Worm (Caenorhabditis elegans) whole organism, mixed stage, embryonic: ENCODE results near the gene ced-6.

Experiments used
- blmp-1 ChIP-seq: fragments of 150-350 bp; optimal IDR thresholded peaks from 2 replicates; lab custom pipeline; 2014; ENCODE audit warnings: missing biosample characterization, missing genetic modification characterization
- elt-1 ChIP-seq: sonication (generic microtip); optimal IDR thresholded peaks from 2 replicates; lab custom pipeline; 2017; ENCODE audit warnings: missing genetic modification characterization, mild to moderate bottlenecking, missing compliant biosample characterization, antibody characterized with exemption, moderate library complexity, borderline replicate concordance; ENCODE audit not compliant: insufficient read depth
- flh-1 ChIP-seq: fragments of 200-800 bp; sonication (Bioruptor generic); optimal IDR thresholded peaks from 2 replicates; lab custom pipeline; 2018; ENCODE audit warnings: mild to moderate bottlenecking, missing genetic modification characterization, moderate library complexity, missing compliant biosample characterization
- ham-2 ChIP-seq: fragments of 200-800 bp; sonication (Bioruptor generic); optimal IDR thresholded peaks from 2 replicates; lab custom pipeline; 2018; ENCODE audit warnings: mild to moderate bottlenecking, missing genetic modification characterization, missing compliant biosample characterization
- lin-13 ChIP-seq: fragments of 150-350 bp; optimal IDR thresholded peaks from 2 replicates; lab custom pipeline; 2014; ENCODE audit warnings: missing biosample characterization, missing genetic modification characterization
- nhr-12 ChIP-seq: fragments of 150-350 bp; optimal IDR thresholded peaks from 2 replicates; lab custom pipeline; 2014; ENCODE audit warnings: missing biosample characterization, missing genetic modification characterization
- nhr-2 ChIP-seq: fragments of 150-350 bp; optimal IDR thresholded peaks from 2 replicates; lab custom pipeline; 2014; ENCODE audit warnings: missing biosample characterization, missing genetic modification characterization
- nhr-28 ChIP-seq: fragments of 150-350 bp; optimal IDR thresholded peaks from 2 replicates; lab custom pipeline; 2014; ENCODE audit warnings: missing biosample characterization, missing genetic modification characterization
- nhr-76 ChIP-seq: sonication (generic microtip); optimal IDR thresholded peaks from 2 replicates; lab custom pipeline; 2017; ENCODE audit warnings: missing biosample characterization, missing genetic modification characterization
- unc-120 ChIP-seq: sonication (generic microtip); optimal IDR thresholded peaks from 2 replicates; lab custom pipeline; 2017; ENCODE audit warnings: missing genetic modification characterization, missing compliant biosample characterization; ENCODE audit not compliant: poor library complexity, severe bottlenecking
- ztf-11 ChIP-seq: fragments of 150-350 bp; optimal IDR thresholded peaks from 2 replicates; lab custom pipeline; 2014; ENCODE audit warnings: missing biosample characterization, missing genetic modification characterization

DNA sequence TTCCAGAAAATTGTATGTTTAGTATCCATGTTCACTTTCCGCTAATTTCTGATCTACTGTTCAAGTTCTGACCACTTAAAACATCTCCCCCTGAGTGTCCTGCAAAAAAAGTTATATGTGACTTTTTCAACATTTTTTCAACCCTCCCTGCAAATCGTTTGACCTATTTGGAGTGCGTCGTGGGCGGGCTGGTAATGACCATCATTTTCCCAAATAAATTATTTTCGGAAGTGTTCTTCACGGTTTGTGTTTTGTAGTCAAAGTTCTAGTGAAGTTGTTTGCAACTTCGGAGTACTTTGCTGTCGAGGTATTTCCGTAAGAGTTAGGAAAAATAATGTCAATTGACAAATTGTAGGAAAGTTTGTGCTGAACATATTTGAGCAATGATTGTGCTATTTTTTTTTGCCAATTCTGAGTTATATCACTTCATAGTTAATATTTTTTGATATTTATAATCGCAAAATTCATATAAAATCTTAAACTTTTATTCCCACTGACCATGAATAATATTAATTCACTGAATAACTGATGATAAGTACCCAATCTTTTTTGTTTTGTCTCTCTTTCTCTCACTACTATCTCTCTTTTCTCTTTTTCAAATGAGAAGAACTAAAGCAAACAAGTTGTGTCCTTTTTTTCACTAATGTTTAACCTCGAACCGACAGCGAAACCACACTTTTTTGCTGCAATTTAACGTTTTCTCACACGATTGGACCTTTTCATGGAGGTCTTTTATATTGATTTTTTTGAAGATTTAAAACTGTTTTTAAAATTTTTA is 26.9 kb downstream of the ced-6 start:
- no peak for TF ChIP-seq nhr-2 (tag; lab: Kevin White, UChicago)
- TF ChIP-seq flh-1 (GFP tag; lab: Kevin White, UChicago): no peak
- no peak for TF ChIP-seq nhr-28 (tag; lab: Kevin White, UChicago)
- no peak for TF ChIP-seq lin-13 (tag; lab: Kevin White, UChicago)
- no peak for TF ChIP-seq elt-1 (tag; lab: Kevin White, UChicago)
- TF ChIP-seq nhr-12 (tag; lab: Kevin White, UChicago): no peak
- no peak for TF ChIP-seq unc-120 (tag; lab: Kevin White, UChicago)
- no peak for TF ChIP-seq blmp-1 (tag; lab: Kevin White, UChicago)
- no peak for TF ChIP-seq ham-2
- TF ChIP-seq nhr-76 (tag; lab: Kevin White, UChicago): no peak
- TF ChIP-seq ztf-11 (tag; lab: Kevin White, UChicago): no peak
